Worm (Caenorhabditis elegans) whole organism, L2 larva: ENCODE data around the gene F59B10.2.
A peak's percentile ranks its signal among the peaks of the same experiment; 100 is the strongest.

Source experiments
- C34F6.9 ChIP-seq: fragments of 150-350 bp; optimal IDR thresholded peaks from 2 replicates; lab custom pipeline; 2014; ENCODE audit warnings: missing biosample characterization, missing genetic modification characterization
- F13H6.1 ChIP-seq: sonication (generic microtip); optimal IDR thresholded peaks from 2 replicates; lab custom pipeline; 2016; ENCODE audit warnings: missing genetic modification characterization, missing compliant biosample characterization
- R02D3.7 ChIP-seq: fragments of 150-350 bp; optimal IDR thresholded peaks from 2 replicates; lab custom pipeline; 2014; ENCODE audit warnings: missing biosample characterization, missing genetic modification characterization
- alr-1 ChIP-seq: fragments of 150-350 bp; optimal IDR thresholded peaks from 2 replicates; lab custom pipeline; 2014; ENCODE audit warnings: missing biosample characterization, missing genetic modification characterization
- aly-2 ChIP-seq: fragments of 150-350 bp; optimal IDR thresholded peaks from 2 replicates; lab custom pipeline; 2014; ENCODE audit warnings: missing biosample characterization, missing genetic modification characterization
- ama-1 ChIP-seq: fragments of 150-350 bp; optimal IDR thresholded peaks from 2 replicates; lab custom pipeline; 2018; ENCODE audit warnings: inconsistent platforms
- blmp-1 ChIP-seq: sonication (generic microtip); optimal IDR thresholded peaks from 2 replicates; lab custom pipeline; 2017; ENCODE audit warnings: missing genetic modification characterization, mild to moderate bottlenecking, missing compliant biosample characterization, antibody characterized with exemption, moderate library complexity; ENCODE audit not compliant: insufficient read depth
- ceh-16 ChIP-seq: fragments of 150-350 bp; optimal IDR thresholded peaks from 2 replicates; lab custom pipeline; 2014; ENCODE audit warnings: missing biosample characterization, missing genetic modification characterization
- ceh-82 ChIP-seq: fragments of 150-350 bp; optimal IDR thresholded peaks from 2 replicates; lab custom pipeline; 2014; ENCODE audit warnings: missing biosample characterization, missing genetic modification characterization
- crh-2 ChIP-seq: sonication (generic microtip); optimal IDR thresholded peaks from 2 replicates; lab custom pipeline; 2017; ENCODE audit warnings: missing biosample characterization, missing genetic modification characterization
- dmd-4 ChIP-seq: sonication (generic microtip); optimal IDR thresholded peaks from 2 replicates; lab custom pipeline; 2017; ENCODE audit warnings: missing biosample characterization, missing genetic modification characterization
- egl-27 ChIP-seq: sonication (generic microtip); optimal IDR thresholded peaks from 3 replicates; lab custom pipeline; 2017; ENCODE audit warnings: missing biosample characterization, missing genetic modification reagents, missing genetic modification characterization
- elt-1 ChIP-seq: fragments of 150-350 bp; optimal IDR thresholded peaks from 2 replicates; lab custom pipeline; 2014; ENCODE audit warnings: missing biosample characterization, missing genetic modification characterization
- elt-3 ChIP-seq: sonication (generic microtip); optimal IDR thresholded peaks from 2 replicates; lab custom pipeline; 2017; ENCODE audit warnings: missing biosample characterization, missing genetic modification characterization
- fos-1 ChIP-seq: fragments of 150-350 bp; optimal IDR thresholded peaks from 2 replicates; lab custom pipeline; 2014; ENCODE audit warnings: missing biosample characterization, missing genetic modification characterization
- gmeb-1 ChIP-seq: fragments of 150-350 bp; optimal IDR thresholded peaks from 2 replicates; lab custom pipeline; 2014; ENCODE audit warnings: missing biosample characterization, missing genetic modification characterization
- lin-11 ChIP-seq: fragments of 150-350 bp; sonication (generic microtip); optimal IDR thresholded peaks from 2 replicates; lab custom pipeline; 2014; ENCODE audit warnings: missing biosample characterization, missing genetic modification characterization, inconsistent platforms, mixed read lengths
- lin-13 ChIP-seq: fragments of 150-350 bp; optimal IDR thresholded peaks from 2 replicates; lab custom pipeline; 2014; ENCODE audit warnings: missing biosample characterization, missing genetic modification reagents, missing genetic modification characterization
- lin-39 ChIP-seq: fragments of 150-350 bp; optimal IDR thresholded peaks from 2 replicates; lab custom pipeline; 2014; ENCODE audit warnings: missing biosample characterization, missing genetic modification reagents, missing genetic modification characterization
- mab-5 ChIP-seq: fragments of 150-350 bp; optimal IDR thresholded peaks from 2 replicates; lab custom pipeline; 2014; ENCODE audit warnings: missing biosample characterization, missing genetic modification characterization
- mbf-1 ChIP-seq: sonication (generic microtip); optimal IDR thresholded peaks from 2 replicates; lab custom pipeline; 2017; ENCODE audit warnings: missing biosample characterization, missing genetic modification characterization
- mdl-1 ChIP-seq, 2 experiments: fragments of 150-350 bp in 1 of 2; sonication (generic microtip) in 1 of 2; optimal IDR thresholded peaks; 2 replicates each; lab custom pipeline; 2017; ENCODE audit warnings: missing biosample characterization in 2 of 2, missing genetic modification characterization in 2 of 2
- nhr-10 ChIP-seq: sonication (generic microtip); optimal IDR thresholded peaks from 2 replicates; lab custom pipeline; 2017; ENCODE audit warnings: missing biosample characterization, missing genetic modification characterization
- nhr-11 ChIP-seq: fragments of 150-350 bp; optimal IDR thresholded peaks from 2 replicates; lab custom pipeline; 2014; ENCODE audit warnings: missing biosample characterization, missing genetic modification characterization
- nhr-12 ChIP-seq: fragments of 150-350 bp; optimal IDR thresholded peaks from 2 replicates; lab custom pipeline; 2014; ENCODE audit warnings: missing biosample characterization, missing genetic modification characterization
- nhr-129 ChIP-seq: fragments of 150-350 bp; optimal IDR thresholded peaks from 2 replicates; lab custom pipeline; 2014; ENCODE audit warnings: missing biosample characterization, missing genetic modification characterization
- nhr-21 ChIP-seq: fragments of 150-350 bp; optimal IDR thresholded peaks from 2 replicates; lab custom pipeline; 2014; ENCODE audit warnings: missing biosample characterization, missing genetic modification characterization
- nhr-23 ChIP-seq: fragments of 150-350 bp; optimal IDR thresholded peaks from 2 replicates; lab custom pipeline; 2014; ENCODE audit warnings: missing biosample characterization, missing genetic modification reagents, missing genetic modification characterization
- nhr-25 ChIP-seq: fragments of 150-350 bp; sonication (generic microtip); optimal IDR thresholded peaks from 3 replicates; lab custom pipeline; 2014; ENCODE audit warnings: missing biosample characterization, missing genetic modification characterization
- nhr-6 ChIP-seq: fragments of 150-350 bp; optimal IDR thresholded peaks from 2 replicates; lab custom pipeline; 2014; ENCODE audit warnings: missing biosample characterization, missing genetic modification characterization
- nhr-77 ChIP-seq: fragments of 150-350 bp; optimal IDR thresholded peaks from 2 replicates; lab custom pipeline; 2014; ENCODE audit warnings: missing biosample characterization, missing genetic modification characterization
- peb-1 ChIP-seq: fragments of 150-350 bp; optimal IDR thresholded peaks from 2 replicates; lab custom pipeline; 2014; ENCODE audit warnings: missing biosample characterization, missing genetic modification characterization
- sem-4 ChIP-seq: fragments of 150-350 bp; optimal IDR thresholded peaks from 2 replicates; lab custom pipeline; 2014; ENCODE audit warnings: missing biosample characterization, missing genetic modification reagents, missing genetic modification characterization
- skn-1 ChIP-seq: sonication (generic microtip); optimal IDR thresholded peaks from 2 replicates; lab custom pipeline; 2017; ENCODE audit warnings: missing biosample characterization, missing genetic modification characterization
- sma-3 ChIP-seq: sonication (generic microtip); optimal IDR thresholded peaks from 2 replicates; lab custom pipeline; 2016; ENCODE audit warnings: missing genetic modification reagents, missing genetic modification characterization, missing compliant biosample characterization
- sma-9 ChIP-seq, 2 experiments: fragments of 150-350 bp in 1 of 2; sonication (generic microtip) in 1 of 2; optimal IDR thresholded peaks; 2 replicates each; lab custom pipeline; 2014 to 2016; ENCODE audit warnings: missing genetic modification characterization in 2 of 2, mild to moderate bottlenecking in 1 of 2, missing biosample characterization in 1 of 2, missing compliant biosample characterization in 1 of 2, missing genetic modification reagents in 1 of 2, moderate library complexity in 1 of 2
- unc-39 ChIP-seq: fragments of 150-350 bp; optimal IDR thresholded peaks from 2 replicates; lab custom pipeline; 2014; ENCODE audit warnings: missing biosample characterization, missing genetic modification characterization
- unc-55 ChIP-seq: fragments of 150-350 bp; sonication (generic microtip); optimal IDR thresholded peaks from 3 replicates; lab custom pipeline; 2014; ENCODE audit warnings: missing biosample characterization, missing genetic modification reagents, missing genetic modification characterization
- unc-62 ChIP-seq: fragments of 150-350 bp; optimal IDR thresholded peaks from 2 replicates; lab custom pipeline; 2014; ENCODE audit warnings: missing biosample characterization, missing genetic modification reagents, missing genetic modification characterization
- zag-1 ChIP-seq: fragments of 150-350 bp; optimal IDR thresholded peaks from 2 replicates; lab custom pipeline; 2014; ENCODE audit warnings: missing biosample characterization, missing genetic modification characterization
- ztf-1 ChIP-seq: fragments of 200-800 bp; sonication (Bioruptor generic); conservative IDR thresholded peaks from 2 replicates; pipeline ENCODE4 v1.3.6; 2022; ENCODE audit warnings: missing genetic modification characterization, missing compliant biosample characterization
- ztf-11 ChIP-seq: sonication (generic microtip); optimal IDR thresholded peaks from 2 replicates; lab custom pipeline; 2017; ENCODE audit warnings: missing biosample characterization, missing genetic modification characterization
- ztf-4 ChIP-seq: fragments of 150-350 bp; optimal IDR thresholded peaks from 2 replicates; lab custom pipeline; 2014; ENCODE audit warnings: missing biosample characterization, missing genetic modification characterization

Gene F59B10.2

DNA sequence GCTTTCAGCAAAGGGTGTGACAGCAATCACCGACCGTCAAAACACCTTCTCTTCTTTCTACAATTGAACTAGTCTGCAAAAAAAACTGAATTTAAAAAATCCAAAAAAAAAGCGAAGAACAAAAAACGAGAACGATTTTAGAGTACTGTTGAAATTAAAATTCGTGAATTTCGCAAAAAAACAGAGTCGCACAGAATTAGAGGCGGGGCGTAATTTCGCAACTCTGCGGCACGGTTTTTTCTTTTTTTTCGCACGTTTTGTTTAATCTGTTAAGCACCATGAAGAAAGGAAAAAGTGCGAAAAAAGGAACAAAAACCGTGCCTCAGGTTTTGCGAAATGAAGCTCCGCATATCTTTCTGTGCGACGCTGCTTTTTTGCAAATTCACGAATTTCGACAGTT, 45.3 kb upstream of the F59B10.2 start, which contains the start of gene mnk-1:
TSS of gene mnk-1 (minus strand) at position 73 of the 400 bp plus-strand sequence.
- no peak for TF ChIP-seq elt-3 (tag; lab: Kevin White, UChicago)
- TF ChIP-seq mab-5 (tag; lab: Kevin White, UChicago): no peak
- TF ChIP-seq skn-1: no peak
- TF ChIP-seq sem-4 (tag; lab: Kevin White, UChicago): no peak
- no peak for TF ChIP-seq R02D3.7 (tag; lab: Kevin White, UChicago)
- no peak for TF ChIP-seq egl-27
- TF ChIP-seq lin-13: no peak
- no peak for TF ChIP-seq sma-3 (GFP tag; lab: Kevin White, UChicago)

DNA sequence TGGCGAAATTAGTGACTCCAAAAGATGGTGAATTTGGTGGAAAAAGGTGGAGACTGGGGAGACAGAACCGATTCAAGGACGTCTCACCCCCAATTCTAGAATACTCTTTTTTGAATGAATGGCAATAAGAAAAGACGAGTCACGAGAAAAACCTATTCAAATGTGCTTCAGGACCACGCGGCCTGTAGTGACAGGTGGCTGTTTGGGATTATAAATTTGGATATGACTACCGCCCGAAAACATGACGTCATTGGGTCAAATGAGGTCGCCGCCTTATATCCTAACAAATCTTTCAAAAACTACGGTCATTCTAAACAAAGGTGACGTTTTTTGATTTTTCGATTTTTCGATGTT, 44.4 kb upstream of the F59B10.2 start:
- peak; percentile 3 for TF ChIP-seq ceh-16 (tag; lab: Kevin White, UChicago)
- no peak for TF ChIP-seq nhr-23 (tag; lab: Kevin White, UChicago)
- peak; percentile 48 for TF ChIP-seq nhr-25 (tag; lab: Kevin White, UChicago)
- TF ChIP-seq ztf-1 (GFP tag; lab: Robert Waterston, UW): no peak
- TF ChIP-seq mdl-1 (tag; optimal IDR thresholded peaks at IDR 0.05; lab: Kevin White, UChicago): no peak
- peak; percentile 13 for TF ChIP-seq nhr-129 (tag; lab: Kevin White, UChicago)
- TF ChIP-seq lin-39 (tag; lab: Kevin White, UChicago): no peak

DNA sequence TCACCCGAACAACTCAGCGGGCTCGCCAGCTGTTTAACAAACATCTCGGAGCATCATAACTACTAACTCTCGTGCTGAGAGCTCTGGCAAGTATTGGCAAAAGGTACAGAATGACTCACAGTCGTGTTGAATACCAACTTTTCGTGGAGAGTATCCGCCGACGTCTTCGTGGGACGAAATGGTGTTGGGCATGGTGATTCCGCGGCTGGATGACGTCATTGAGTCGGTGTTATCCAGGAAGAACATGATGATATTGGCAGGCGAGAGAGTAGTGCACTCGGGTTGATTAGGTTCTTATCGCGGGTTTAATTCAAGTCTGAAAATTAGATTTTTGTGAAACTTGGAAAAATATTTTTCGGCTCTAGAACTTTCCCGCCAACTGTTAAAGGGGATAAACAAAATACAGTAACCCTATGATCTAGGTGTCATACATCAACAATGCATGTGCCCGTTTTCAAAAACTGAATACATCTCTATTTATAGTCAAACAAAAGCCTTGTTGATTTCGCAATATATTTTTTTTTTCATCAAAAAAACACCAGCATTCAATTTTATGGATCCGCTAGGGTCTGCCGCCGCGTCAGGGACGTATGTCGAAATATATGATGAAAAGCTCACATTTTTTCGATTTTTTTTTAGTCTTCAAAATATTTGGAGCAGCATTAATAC, 43.9 kb upstream of the F59B10.2 start:
- TF ChIP-seq nhr-129 (tag; lab: Kevin White, UChicago) (peak; percentile 19), unc-55 (GFP tag; lab: Kevin White, UChicago) (peak; percentile 44), gmeb-1 (tag; lab: Kevin White, UChicago) (no peak), ztf-1 (GFP tag; lab: Robert Waterston, UW) (no peak)
- TF ChIP-seq, all 48 proteins: peak for 2

DNA sequence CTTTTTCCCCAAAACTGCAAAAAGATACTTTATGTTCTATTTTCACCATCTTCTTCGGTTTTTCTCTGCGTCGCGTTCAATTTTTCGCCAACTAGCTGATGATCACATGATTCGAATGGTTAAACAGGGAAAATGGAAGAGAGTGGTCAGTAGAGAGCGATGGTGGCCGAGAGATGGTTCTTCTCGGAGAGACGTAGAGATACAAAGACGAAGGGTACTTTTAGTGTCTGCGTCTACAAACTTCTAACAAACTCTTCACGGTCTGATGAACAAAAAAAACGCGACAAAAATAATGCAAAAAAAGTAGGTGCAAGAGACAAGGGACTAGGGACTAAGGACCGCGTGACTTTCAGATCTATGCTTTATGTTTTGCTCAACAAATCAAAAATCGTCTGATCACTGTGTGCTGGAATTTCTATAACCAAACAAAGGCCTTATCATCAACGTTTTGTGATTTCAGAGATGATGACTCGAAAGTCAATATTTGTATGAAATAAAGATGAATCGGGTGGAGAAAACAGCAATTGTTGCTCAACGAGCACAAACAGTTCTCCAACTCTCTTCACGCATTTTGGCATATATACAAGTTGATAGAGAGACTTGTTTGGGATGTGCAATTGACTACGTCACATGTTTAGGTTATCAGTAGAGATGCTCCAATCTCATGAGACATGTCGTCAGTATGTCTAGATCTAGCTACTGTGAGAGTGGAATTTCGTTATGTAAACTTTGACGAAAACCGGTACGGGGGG, 42.5 kb upstream of the F59B10.2 start:
- no peak for TF ChIP-seq mbf-1 (tag; lab: Kevin White, UChicago)
- TF ChIP-seq egl-27: peak; percentile 88
- no peak for TF ChIP-seq nhr-11 (tag; lab: Kevin White, UChicago)
- no peak for TF ChIP-seq dmd-4
- TF ChIP-seq ceh-82 (tag; lab: Kevin White, UChicago): peak; percentile 1
- TF ChIP-seq nhr-21 (tag; lab: Kevin White, UChicago): peak; percentile 97
- peak; percentile 61 for TF ChIP-seq unc-62 (GFP tag; lab: Kevin White, UChicago)
- peak; percentile 96 for TF ChIP-seq nhr-6 (tag; lab: Kevin White, UChicago)
- TF ChIP-seq F13H6.1 (tag; lab: Kevin White, UChicago): peak; percentile 95
- no peak for TF ChIP-seq peb-1 (tag; lab: Kevin White, UChicago)
- no peak for TF ChIP-seq elt-1 (tag; lab: Kevin White, UChicago)
- TF ChIP-seq unc-55 (GFP tag; lab: Kevin White, UChicago): peak; percentile 93
- peak; percentile 10 for TF ChIP-seq nhr-10 (tag; lab: Kevin White, UChicago)
- no peak for TF ChIP-seq R02D3.7 (tag; lab: Kevin White, UChicago)
- peak; percentile 83 for TF ChIP-seq ceh-16 (tag; lab: Kevin White, UChicago)
- TF ChIP-seq ztf-4 (tag; lab: Kevin White, UChicago): peak; percentile 97
- TF ChIP-seq fos-1: peak; percentile 88
- TF ChIP-seq nhr-12: peak; percentile 41
- peak; percentile 98 for TF ChIP-seq sma-9 (GFP tag; optimal IDR thresholded peaks at IDR 0.05; lab: Kevin White, UChicago)
- TF ChIP-seq sma-9 (tag; optimal IDR thresholded peaks at IDR 0.05; lab: Kevin White, UChicago): no peak
- no peak for TF ChIP-seq nhr-23 (tag; lab: Kevin White, UChicago)
- peak; percentile 98 for TF ChIP-seq crh-2 (tag; lab: Kevin White, UChicago)
- TF ChIP-seq lin-39 (tag; lab: Kevin White, UChicago): no peak
- TF ChIP-seq nhr-77 (tag; lab: Kevin White, UChicago): peak; percentile 19
- peak; percentile 84 to 92 for TF ChIP-seq mdl-1 (tag; optimal IDR thresholded peaks at IDR 0.05; lab: Kevin White, UChicago)
- peak; percentile 87 for TF ChIP-seq gmeb-1 (tag; lab: Kevin White, UChicago)
- TF ChIP-seq elt-3 (tag; lab: Kevin White, UChicago): no peak
- TF ChIP-seq ztf-11 (tag; lab: Kevin White, UChicago): no peak
- peak; percentile 84 for TF ChIP-seq lin-13
- TF ChIP-seq alr-1 (tag; lab: Kevin White, UChicago): no peak
- peak; percentile 98 for TF ChIP-seq C34F6.9 (tag; lab: Kevin White, UChicago)
- TF ChIP-seq unc-39 (tag; lab: Kevin White, UChicago): no peak
- TF ChIP-seq ama-1 (lab: Kevin White, UChicago): peak; percentile 92
- peak; percentile 68 for TF ChIP-seq blmp-1
- TF ChIP-seq nhr-129 (tag; lab: Kevin White, UChicago): peak; percentile 97
- TF ChIP-seq zag-1 (tag; lab: Kevin White, UChicago): peak; percentile 69
- TF ChIP-seq lin-11 (tag; lab: Kevin White, UChicago): peak; percentile 88
- TF ChIP-seq aly-2 (tag; lab: Kevin White, UChicago): no peak
- peak; percentile 96 for TF ChIP-seq sem-4 (tag; lab: Kevin White, UChicago)
